Worm (Caenorhabditis elegans): Measurements from ENCODE around the gene mdt-28.
A peak's percentile ranks its signal among the peaks of the same experiment; 100 is the strongest.

Gene mdt-28

ce11 chrV:15567344-15567804 is 7.8 kb downstream of the mdt-28 start, which contains the start of gene acs-2:
Gene acs-2, plus strand, starts transcription at chrV:15567394.
- no peak for TF ChIP-seq nhr-76 (tag; optimal IDR thresholded peaks at IDR 0.05)
- TF ChIP-seq unc-86 (tag; optimal IDR thresholded peaks at IDR 0.05), result no peak
- no peak for TF ChIP-seq nhr-28 (tag; optimal IDR thresholded peaks at IDR 0.05)
- TF ChIP-seq zag-1 (tag; optimal IDR thresholded peaks at IDR 0.05), result no peak
- no peak for TF ChIP-seq mab-9 (GFP tag; IDR thresholded peaks at IDR 0.05)
- TF ChIP-seq egl-13 (tag; optimal IDR thresholded peaks at IDR 0.05), result no peak
- no peak for TF ChIP-seq efl-1 (optimal IDR thresholded peaks at IDR 0.05)
- peak in 1 of 2 experiments; percentile 85 for TF ChIP-seq efl-1 (GFP tag; optimal IDR thresholded peaks at IDR 0.05 in 1 of 2)
- TF ChIP-seq lin-15B (tag; optimal IDR thresholded peaks at IDR 0.05), result no peak
- no peak for TF ChIP-seq skn-1 (tag; optimal IDR thresholded peaks at IDR 0.05)
- peak in 1 of 2 experiments; percentile 37 for TF ChIP-seq lin-35 (GFP tag; optimal IDR thresholded peaks at IDR 0.05)
- no peak for TF ChIP-seq jun-1 (tag; optimal IDR thresholded peaks at IDR 0.05)

ce11 chrV:15566511-15567178 is 8.6 kb downstream of the mdt-28 start:
- TF ChIP-seq skn-1 (tag; optimal IDR thresholded peaks at IDR 0.05) (peak; percentile 53), zip-4 (GFP tag; optimal IDR thresholded peaks at IDR 0.05) (no peak), lin-14 (GFP tag; optimal IDR thresholded peaks at IDR 0.05) (peak; percentile 93), efl-1 (optimal IDR thresholded peaks at IDR 0.05) (peak; percentile 53 to 65), efl-1 (GFP tag; optimal IDR thresholded peaks at IDR 0.05 in 1 of 2) (peak; percentile 60 to 96), lin-35 (GFP tag; optimal IDR thresholded peaks at IDR 0.05) (peak; percentile 62 to 87), Y116A8C.19 (tag; optimal IDR thresholded peaks at IDR 0.05; ENCODE audit: borderline replicate concordance) (no peak), nhr-20 (tag; optimal IDR thresholded peaks at IDR 0.05) (peak; percentile 96), nhr-11 (tag; optimal IDR thresholded peaks at IDR 0.05) (peak; percentile 67), snpc-4 (tag; optimal IDR thresholded peaks at IDR 0.05) (peak; percentile 36), C16A3.4 (tag; optimal IDR thresholded peaks at IDR 0.05) (peak; percentile 93), isw-1 (GFP tag; IDR thresholded peaks at IDR 0.05) (no peak), rnt-1 (tag; optimal IDR thresholded peaks at IDR 0.05) (peak; percentile 84), unc-130 (tag; optimal IDR thresholded peaks at IDR 0.05) (peak; percentile 99), hlh-4 (tag; optimal IDR thresholded peaks at IDR 0.05) (no peak), lsy-2 (tag; optimal IDR thresholded peaks at IDR 0.05) (peak; percentile 76 to 87), C04F5.9 (tag; optimal IDR thresholded peaks at IDR 0.05) (peak; percentile 43), ceh-63 (GFP tag; optimal IDR thresholded peaks at IDR 0.05) (no peak), F16B12.6 (tag; optimal IDR thresholded peaks at IDR 0.05) (no peak), ztf-11 (tag; optimal IDR thresholded peaks at IDR 0.05) (peak in 1 of 2 experiments; percentile 48), fkh-4 (tag; optimal IDR thresholded peaks at IDR 0.05; ENCODE audit: borderline replicate concordance) (no peak), nhr-84 (tag; optimal IDR thresholded peaks at IDR 0.05) (no peak), tlp-1 (tag; optimal IDR thresholded peaks at IDR 0.05) (no peak), egl-13 (tag; optimal IDR thresholded peaks at IDR 0.05) (no peak), lir-3 (tag; optimal IDR thresholded peaks at IDR 0.05; ENCODE audit: poor library complexity) (peak; percentile 71), ceh-8 (GFP tag; optimal IDR thresholded peaks at IDR 0.05) (no peak), unc-62 (GFP tag; optimal IDR thresholded peaks at IDR 0.05) (no peak), ztf-4 (tag; optimal IDR thresholded peaks at IDR 0.05) (peak; percentile 73), sptf-1 (tag; optimal IDR thresholded peaks at IDR 0.05) (no peak), nhr-76 (tag; optimal IDR thresholded peaks at IDR 0.05) (no peak), nhr-28 (tag; optimal IDR thresholded peaks at IDR 0.05) (no peak), alr-1 (tag; optimal IDR thresholded peaks at IDR 0.05; ENCODE audit: borderline replicate concordance) (no peak), egl-27 (tag; optimal IDR thresholded peaks at IDR 0.05) (no peak), ceh-90 (tag; optimal IDR thresholded peaks at IDR 0.05) (no peak), blmp-1 (tag; optimal IDR thresholded peaks at IDR 0.05) (peak; percentile 62), dsc-1 (tag; optimal IDR thresholded peaks at IDR 0.05) (no peak), nhr-77 (tag; optimal IDR thresholded peaks at IDR 0.05) (peak; percentile 17), nhr-71 (tag; optimal IDR thresholded peaks at IDR 0.05) (peak; percentile 97), unc-30 (tag; optimal IDR thresholded peaks at IDR 0.05) (no peak), sox-4 (tag; optimal IDR thresholded peaks at IDR 0.05) (peak; percentile 67), nhr-237 (tag; optimal IDR thresholded peaks at IDR 0.05) (no peak), zag-1 (tag; optimal IDR thresholded peaks at IDR 0.05) (no peak), tbx-2 (tag; optimal IDR thresholded peaks at IDR 0.05) (peak; percentile 89), nhr-47 (tag; optimal IDR thresholded peaks at IDR 0.05) (peak; percentile 76), dpl-1 (GFP tag; optimal IDR thresholded peaks at IDR 0.05) (peak; percentile 50 to 72 (median 66))

Data from whole organism, L1 larva.